Fruit fly (Drosophila melanogaster) whole organism, embryonic: Measurements from ENCODE around the gene CG15742.

Source experiments
- Aef1 ChIP-seq: fragments of 200-800 bp; sonication (Bioruptor generic); IDR thresholded peaks from 3 replicates; pipeline ENCODE4 v1.3.6; 2022; ENCODE audit warnings: missing biosample characterization, missing genetic modification characterization
- BtbVII ChIP-seq: fragments of 200-800 bp; sonication (Bioruptor generic); optimal IDR thresholded peaks from 3 replicates; lab custom pipeline; 2017; ENCODE audit warnings: missing biosample characterization, mild to moderate bottlenecking, missing genetic modification characterization
- CG10267 ChIP-seq: fragments of 200-800 bp; sonication (Bioruptor generic); optimal IDR thresholded peaks from 2 replicates; lab custom pipeline; 2018; ENCODE audit warnings: missing biosample characterization, mild to moderate bottlenecking, missing genetic modification characterization, moderate library complexity
- CG10543 ChIP-seq: fragments of 200-800 bp; sonication (Bioruptor generic); optimal IDR thresholded peaks from 3 replicates; lab custom pipeline; 2017; ENCODE audit warnings: missing biosample characterization, mild to moderate bottlenecking, missing genetic modification characterization, moderate library complexity
- CG10979 ChIP-seq: fragments of 200-800 bp; sonication (Bioruptor generic); optimal IDR thresholded peaks from 2 replicates; lab custom pipeline; 2018; ENCODE audit warnings: missing biosample characterization, mild to moderate bottlenecking, missing genetic modification characterization, moderate library complexity
- CG11093 ChIP-seq: fragments of 200-800 bp; sonication (Bioruptor generic); IDR thresholded peaks from 3 replicates; pipeline ENCODE4 v1.3.6; 2022; ENCODE audit warnings: missing biosample characterization, missing genetic modification characterization
- CG12391 ChIP-seq: fragments of 200-800 bp; sonication (Bioruptor generic); optimal IDR thresholded peaks from 3 replicates; lab custom pipeline; 2018; ENCODE audit warnings: missing biosample characterization, mild to moderate bottlenecking, missing genetic modification characterization, moderate library complexity
- CG12744 ChIP-seq: fragments of 200-800 bp; sonication (Bioruptor generic); optimal IDR thresholded peaks from 2 replicates; lab custom pipeline; 2016; ENCODE audit warnings: missing biosample characterization, missing genetic modification characterization
- CG12942 ChIP-seq: fragments of 200-800 bp; sonication (Bioruptor generic); optimal IDR thresholded peaks from 3 replicates; lab custom pipeline; 2016; ENCODE audit warnings: missing biosample characterization, missing genetic modification characterization
- CG13296 ChIP-seq: fragments of 200-800 bp; sonication (Bioruptor generic); optimal IDR thresholded peaks from 3 replicates; lab custom pipeline; 2018; ENCODE audit warnings: missing biosample characterization, mild to moderate bottlenecking, missing genetic modification characterization
- CG15601 ChIP-seq: fragments of 200-800 bp; sonication (Bioruptor generic); optimal IDR thresholded peaks from 3 replicates; lab custom pipeline; 2019; ENCODE audit warnings: missing biosample characterization, mild to moderate bottlenecking, missing genetic modification characterization, moderate library complexity
- CG17802 ChIP-seq: fragments of 200-800 bp; sonication (Bioruptor generic); optimal IDR thresholded peaks from 2 replicates; lab custom pipeline; 2018; ENCODE audit warnings: missing biosample characterization, mild to moderate bottlenecking, missing genetic modification characterization, moderate library complexity
- CG17829 ChIP-seq: fragments of 200-800 bp; optimal IDR thresholded peaks from 2 replicates; lab custom pipeline; 2019; ENCODE audit warnings: missing biosample characterization, mild to moderate bottlenecking, missing genetic modification characterization, moderate library complexity
- CG18599 ChIP-seq: fragments of 200-800 bp; sonication (Bioruptor generic); optimal IDR thresholded peaks from 3 replicates; lab custom pipeline; 2017; ENCODE audit warnings: missing biosample characterization, missing genetic modification characterization, mild to moderate bottlenecking, moderate library complexity, missing genetic modification reagents
- CG30431 ChIP-seq: fragments of 200-800 bp; sonication (Bioruptor generic); optimal IDR thresholded peaks from 2 replicates; lab custom pipeline; 2017; ENCODE audit warnings: missing biosample characterization, missing genetic modification characterization
- CG34376 ChIP-seq: fragments of 200-800 bp; sonication (Bioruptor generic); optimal IDR thresholded peaks from 2 replicates; lab custom pipeline; 2018; ENCODE audit warnings: missing biosample characterization, mild to moderate bottlenecking, missing genetic modification characterization
- CG43689 ChIP-seq: fragments of 200-800 bp; sonication (Bioruptor generic); IDR thresholded peaks from 2 replicates; pipeline ENCODE4 v1.3.6; 2022; ENCODE audit warnings: missing biosample characterization, missing genetic modification characterization
- CG6791 ChIP-seq: fragments of 200-800 bp; sonication (Bioruptor generic); IDR thresholded peaks from 3 replicates; pipeline ENCODE4 v1.3.6; 2022; ENCODE audit warnings: missing biosample characterization, missing genetic modification characterization; ENCODE audit not compliant: partially characterized antibody
- CG7839 ChIP-seq: fragments of 200-800 bp; sonication (Bioruptor generic); optimal IDR thresholded peaks from 3 replicates; lab custom pipeline; 2018; ENCODE audit warnings: missing biosample characterization, mild to moderate bottlenecking, missing genetic modification characterization, moderate library complexity
- CG8290 ChIP-seq, 3 experiments: fragments of 200-800 bp; sonication (Bioruptor generic); optimal IDR thresholded peaks; 2 replicates each; lab custom pipeline; 2016 to 2019; ENCODE audit warnings: missing biosample characterization in 3 of 3, missing genetic modification characterization in 3 of 3, mild to moderate bottlenecking in 2 of 3, moderate library complexity in 1 of 3
- Chrac-16 ChIP-seq: fragments of 200-800 bp; sonication (Bioruptor generic); optimal IDR thresholded peaks from 3 replicates; lab custom pipeline; 2016; ENCODE audit warnings: missing biosample characterization, missing genetic modification characterization
- Eip74EF ChIP-seq, 2 experiments: fragments of 200-800 bp in 1 of 2; fragments of >200 bp in 1 of 2; sonication (Bioruptor generic) in 1 of 2; optimal IDR thresholded peaks; 2 replicates each; lab custom pipeline; 2017 to 2019; ENCODE audit warnings: missing biosample characterization in 2 of 2, missing genetic modification characterization in 2 of 2, mild to moderate bottlenecking in 1 of 2, moderate library complexity in 1 of 2
- Fer3 ChIP-seq: fragments of 200-800 bp; sonication (Bioruptor generic); optimal IDR thresholded peaks from 2 replicates; lab custom pipeline; 2018; ENCODE audit warnings: missing biosample characterization, mild to moderate bottlenecking, missing genetic modification characterization, moderate library complexity
- GATAe ChIP-seq: fragments of 200-800 bp; sonication (Bioruptor generic); conservative IDR thresholded peaks from 2 replicates; pipeline ENCODE4 v1.3.6; 2022; ENCODE audit warnings: missing biosample characterization, missing genetic modification characterization
- HHEX ChIP-seq: fragments of 200-800 bp; sonication (Bioruptor generic); optimal IDR thresholded peaks from 3 replicates; lab custom pipeline; 2017; ENCODE audit warnings: missing biosample characterization, mild to moderate bottlenecking, missing genetic modification characterization, missing genetic modification reagents
- HmgZ ChIP-seq: fragments of 200-800 bp; sonication (Bioruptor generic); optimal IDR thresholded peaks from 2 replicates; lab custom pipeline; 2018; ENCODE audit warnings: missing biosample characterization, mild to moderate bottlenecking, missing genetic modification characterization
- Hmx ChIP-seq: fragments of 200-800 bp; sonication (Bioruptor generic); optimal IDR thresholded peaks from 2 replicates; lab custom pipeline; 2016; ENCODE audit warnings: missing biosample characterization, missing genetic modification characterization
- Jarid2 ChIP-seq: fragments of 200-800 bp; sonication (Bioruptor generic); optimal IDR thresholded peaks from 3 replicates; lab custom pipeline; 2017; ENCODE audit warnings: mild to moderate bottlenecking, missing biosample characterization, missing genetic modification reagents, missing genetic modification characterization
- MBD-R2 ChIP-seq: fragments of 200-800 bp; sonication (Bioruptor generic); IDR thresholded peaks from 2 replicates; pipeline ENCODE4 v1.3.6; 2022; ENCODE audit warnings: missing biosample characterization, missing genetic modification characterization
- Mad ChIP-seq: fragments of 200-800 bp; sonication (Bioruptor generic); optimal IDR thresholded peaks from 2 replicates; lab custom pipeline; 2016; ENCODE audit warnings: missing biosample characterization, missing genetic modification characterization
- NfI ChIP-seq: fragments of 200-800 bp; sonication (Bioruptor generic); optimal IDR thresholded peaks from 3 replicates; lab custom pipeline; 2018; ENCODE audit warnings: missing biosample characterization, mild to moderate bottlenecking, missing genetic modification characterization, moderate library complexity
- PHDP ChIP-seq: fragments of 200-800 bp; sonication (Bioruptor generic); optimal IDR thresholded peaks from 3 replicates; lab custom pipeline; 2018; ENCODE audit warnings: missing biosample characterization, mild to moderate bottlenecking, missing genetic modification characterization, moderate library complexity
- Side ChIP-seq: fragments of 200-800 bp; sonication (Bioruptor generic); optimal IDR thresholded peaks from 2 replicates; lab custom pipeline; 2016; ENCODE audit warnings: missing biosample characterization, missing genetic modification characterization
- Ssrp ChIP-seq: fragments of 200-800 bp; sonication (Bioruptor generic); optimal IDR thresholded peaks from 2 replicates; lab custom pipeline; 2018; ENCODE audit warnings: missing biosample characterization, mild to moderate bottlenecking, missing genetic modification characterization, moderate library complexity
- ap ChIP-seq: fragments of 200-800 bp; sonication (Bioruptor generic); IDR thresholded peaks from 2 replicates; pipeline ENCODE4 v1.3.6; 2022; ENCODE audit warnings: missing biosample characterization, missing genetic modification characterization
- chm ChIP-seq: fragments of 200-800 bp; sonication (Bioruptor generic); IDR thresholded peaks from 2 replicates; pipeline ENCODE4 v1.3.6; 2022; ENCODE audit warnings: missing biosample characterization, missing genetic modification characterization
- ci ChIP-seq: fragments of 200-800 bp; sonication (Bioruptor generic); IDR thresholded peaks from 3 replicates; pipeline ENCODE4 v1.3.6; 2022; ENCODE audit warnings: missing biosample characterization, missing genetic modification characterization
- eve ChIP-seq, 2 experiments: fragments of >200 bp; optimal IDR thresholded peaks; 2 replicates each; lab custom pipeline; 2017; ENCODE audit warnings: missing biosample characterization in 2 of 2, missing genetic modification characterization in 2 of 2
- gce ChIP-seq: fragments of 200-800 bp; sonication (Bioruptor generic); IDR thresholded peaks from 3 replicates; pipeline ENCODE4 v1.3.6; 2022; ENCODE audit warnings: missing biosample characterization, missing genetic modification characterization
- grn ChIP-seq: fragments of 200-800 bp; sonication (Bioruptor generic); optimal IDR thresholded peaks from 3 replicates; lab custom pipeline; 2017; ENCODE audit warnings: missing biosample characterization, missing genetic modification characterization
- her ChIP-seq: fragments of 200-800 bp; sonication (Bioruptor generic); optimal IDR thresholded peaks from 2 replicates; lab custom pipeline; 2016; ENCODE audit warnings: missing biosample characterization, missing genetic modification characterization
- insv ChIP-seq, 2 experiments: fragments of 200-800 bp; sonication (Bioruptor generic); optimal IDR thresholded peaks; 3 replicates each; lab custom pipeline; 2016 to 2018; ENCODE audit warnings: missing biosample characterization in 2 of 2, missing genetic modification characterization in 2 of 2
- klu ChIP-seq: fragments of 200-800 bp; sonication (Bioruptor generic); IDR thresholded peaks from 2 replicates; pipeline ENCODE4 v1.3.6; 2022; ENCODE audit warnings: missing biosample characterization, missing genetic modification characterization
- kni ChIP-seq: fragments of 200-800 bp; sonication (Bioruptor generic); optimal IDR thresholded peaks from 3 replicates; lab custom pipeline; 2017; ENCODE audit warnings: mild to moderate bottlenecking, missing biosample characterization, missing genetic modification reagents, missing genetic modification characterization
- nom ChIP-seq: fragments of 200-800 bp; sonication (Bioruptor generic); optimal IDR thresholded peaks from 2 replicates; lab custom pipeline; 2017; ENCODE audit warnings: missing biosample characterization, missing genetic modification characterization, mild to moderate bottlenecking, moderate library complexity, missing genetic modification reagents
- slp2 ChIP-seq: fragments of 200-800 bp; sonication (Bioruptor generic); optimal IDR thresholded peaks from 2 replicates; lab custom pipeline; 2016; ENCODE audit warnings: missing biosample characterization, missing genetic modification characterization
- sqz ChIP-seq: fragments of 200-800 bp; sonication (Bioruptor generic); optimal IDR thresholded peaks from 3 replicates; lab custom pipeline; 2018; ENCODE audit warnings: missing biosample characterization, mild to moderate bottlenecking, missing genetic modification characterization
- tap ChIP-seq: fragments of 200-800 bp; optimal IDR thresholded peaks from 3 replicates; lab custom pipeline; 2019; ENCODE audit warnings: missing biosample characterization, mild to moderate bottlenecking, missing genetic modification characterization, moderate library complexity
- tgo ChIP-seq: fragments of 200-800 bp; sonication (Bioruptor generic); IDR thresholded peaks from 3 replicates; pipeline ENCODE4 v1.3.6; 2022; ENCODE audit warnings: missing biosample characterization, missing genetic modification characterization
- tna ChIP-seq: fragments of 200-800 bp; sonication (Bioruptor generic); IDR thresholded peaks from 2 replicates; pipeline ENCODE4 v1.3.6; 2022; ENCODE audit warnings: missing biosample characterization, missing genetic modification characterization; ENCODE audit not compliant: partially characterized antibody

The CG15742 gene

dm6 chrX:13256967-13257366 is 1.3 kb downstream of the CG15742 start (continued):
- peak; percentile 13 for TF ChIP-seq CG7839 (tag; lab: Kevin White, UChicago)
- peak; percentile 8 for TF ChIP-seq CG12744
- no peak for TF ChIP-seq gce
- no peak for TF ChIP-seq CG43689 (GFP tag; lab: Robert Waterston, UW)
- no peak for TF ChIP-seq eve (GFP tag; optimal IDR thresholded peaks at IDR 0.05; lab: Kevin White, UChicago)
- peak; percentile 36 for TF ChIP-seq CG18599 (GFP tag; lab: Kevin White, UChicago)
- no peak for TF ChIP-seq Mad (GFP tag; lab: Kevin White, UChicago)
- peak; percentile 93 for TF ChIP-seq Jarid2
- TF ChIP-seq ap (GFP tag; lab: Robert Waterston, UW), result no peak
- TF ChIP-seq CG34376, result peak; percentile 16
- TF ChIP-seq CG6791, result peak; percentile 48; the same call in 1 of the 3 replicates
- peak; percentile 44 for TF ChIP-seq nom
- no peak for TF ChIP-seq slp2
- TF ChIP-seq CG11093 (GFP tag; lab: Robert Waterston, UW), result no peak
- no peak for TF ChIP-seq HHEX (GFP tag; lab: Kevin White, UChicago)
- TF ChIP-seq CG30431 (GFP tag; lab: Kevin White, UChicago), result no peak
- peak; percentile 22 for TF ChIP-seq CG12391 (tag; lab: Kevin White, UChicago)
- TF ChIP-seq klu, result no peak
- TF ChIP-seq CG10979 (tag; lab: Kevin White, UChicago), result peak; percentile 11
- TF ChIP-seq kni (GFP tag; lab: Kevin White, UChicago), result peak; percentile 31
- TF ChIP-seq Eip74EF (GFP tag; optimal IDR thresholded peaks at IDR 0.05; lab: Kevin White, UChicago), result peak in 1 of 2 experiments; percentile 83
- no peak for TF ChIP-seq Hmx (GFP tag; lab: Kevin White, UChicago)
- TF ChIP-seq MBD-R2, result peak; percentile 55
- no peak for TF ChIP-seq grn (GFP tag; lab: Kevin White, UChicago)
- peak; percentile 18; the same call in 1 of the 2 replicates for TF ChIP-seq tna (GFP tag; lab: Robert Waterston, UW)
- TF ChIP-seq ci, result peak; percentile 77; the same call in 2 of the 3 replicates
- TF ChIP-seq CG8290 (GFP tag; optimal IDR thresholded peaks at IDR 0.05; lab: Kevin White, UChicago), result peak; percentile 67
- TF ChIP-seq CG8290 (tag; optimal IDR thresholded peaks at IDR 0.05; lab: Kevin White, UChicago), result peak in 1 of 2 experiments; percentile 91
- no peak for TF ChIP-seq CG12942 (GFP tag; lab: Kevin White, UChicago)
- TF ChIP-seq Aef1, result no peak
- peak; percentile 8 for TF ChIP-seq CG10267 (tag; lab: Kevin White, UChicago)
- TF ChIP-seq CG15601 (tag; lab: Kevin White, UChicago), result no peak
- TF ChIP-seq CG13296 (GFP tag; lab: Kevin White, UChicago), result peak; percentile 56
- TF ChIP-seq insv (GFP tag; optimal IDR thresholded peaks at IDR 0.05; lab: Kevin White, UChicago), result peak in 1 of 2 experiments; percentile 32
- peak; percentile 2 for TF ChIP-seq Fer3 (tag; lab: Kevin White, UChicago)
- TF ChIP-seq HmgZ (tag; lab: Kevin White, UChicago), result peak; percentile 39
- no peak for TF ChIP-seq Chrac-16 (GFP tag; lab: Kevin White, UChicago)
- peak; percentile 36 for TF ChIP-seq her (GFP tag; lab: Kevin White, UChicago)
- TF ChIP-seq Ssrp (tag; lab: Kevin White, UChicago), result no peak
- no peak for TF ChIP-seq tap (tag; lab: Kevin White, UChicago)
- TF ChIP-seq tgo (GFP tag; lab: Robert Waterston, UW), result no peak
- no peak for TF ChIP-seq PHDP (tag; lab: Kevin White, UChicago)
- no peak for TF ChIP-seq NfI (GFP tag; lab: Kevin White, UChicago)
- no peak for TF ChIP-seq Side (GFP tag; lab: Kevin White, UChicago)
- no peak for TF ChIP-seq CG17802 (tag; lab: Kevin White, UChicago)
- TF ChIP-seq CG10543 (GFP tag; lab: Kevin White, UChicago), result peak; percentile 21
- TF ChIP-seq chm, result peak; percentile 82
- TF ChIP-seq CG17829 (tag; lab: Kevin White, UChicago), result peak; percentile 6
- no peak for TF ChIP-seq GATAe (GFP tag; lab: Robert Waterston, UW)
- peak; percentile 91 for TF ChIP-seq sqz (GFP tag; lab: Kevin White, UChicago)
- peak; percentile 24 for TF ChIP-seq BtbVII (GFP tag; lab: Kevin White, UChicago)
